Worm (Caenorhabditis elegans) whole organism, late embryonic: Measurements from ENCODE around the gene ldh-1.

Source experiments
- dve-1 ChIP-seq: sonication (generic microtip); optimal IDR thresholded peaks from 2 replicates; lab custom pipeline; 2017; ENCODE audit warnings: antibody characterized with exemption, mild to moderate bottlenecking, missing genetic modification characterization, missing compliant biosample characterization
- elt-2 ChIP-seq: sonication (generic microtip); optimal IDR thresholded peaks from 2 replicates; lab custom pipeline; 2016; ENCODE audit warnings: missing genetic modification reagents, missing genetic modification characterization, missing compliant biosample characterization
- fkh-10 ChIP-seq: fragments of 150-350 bp; optimal IDR thresholded peaks from 2 replicates; lab custom pipeline; 2014; ENCODE audit warnings: missing biosample characterization, missing genetic modification reagents, missing genetic modification characterization
- tbx-7 ChIP-seq: sonication (generic microtip); optimal IDR thresholded peaks from 2 replicates; lab custom pipeline; 2016; ENCODE audit warnings: missing genotype, missing genetic modification characterization, missing compliant biosample characterization

DNA sequence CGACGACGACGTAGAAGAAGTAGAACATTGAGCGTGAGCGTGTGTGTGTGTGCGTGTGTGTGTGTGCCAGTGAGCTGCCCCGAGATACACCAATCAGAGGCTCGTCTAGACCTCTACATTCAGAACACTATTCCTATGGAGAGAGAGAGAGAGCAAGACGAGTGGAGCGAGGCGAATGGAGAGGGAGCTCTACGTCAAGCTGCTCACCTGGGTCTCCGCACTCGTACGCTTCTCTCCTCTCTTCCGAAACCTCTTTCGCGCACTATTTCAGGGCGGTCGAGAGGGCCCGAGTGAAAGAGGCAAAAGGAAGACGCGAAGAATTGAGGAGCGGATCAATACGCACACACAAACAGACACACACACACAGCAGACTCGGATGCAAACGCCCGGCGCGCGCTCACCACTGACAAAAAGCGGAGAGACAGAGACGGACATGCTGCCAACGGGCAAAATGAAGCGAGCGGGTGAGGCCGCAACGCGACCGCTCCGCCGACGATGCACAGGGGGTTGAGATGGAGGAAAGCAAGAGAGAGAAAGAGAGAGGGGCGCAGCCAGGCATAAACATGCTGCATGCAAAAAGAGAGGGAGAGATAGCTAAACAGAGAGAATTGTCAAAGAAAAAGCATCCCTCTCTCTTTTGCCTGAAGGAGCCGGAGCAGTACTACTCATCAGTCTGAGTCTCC lies 25.6 kb downstream of the ldh-1 start:
- TF ChIP-seq tbx-7 (tag; lab: Kevin White, UChicago) (peak; percentile 18), elt-2 (tag; lab: Kevin White, UChicago) (peak; percentile 35), dve-1 (peak; percentile 77), fkh-10 (GFP tag; lab: Kevin White, UChicago) (no peak)
